Fruit fly (Drosophila melanogaster) whole organism, prepupa: Measurements from ENCODE around the gene Fbp2.

ENCODE experiments used
- CG11902 ChIP-seq: fragments of 200-800 bp; sonication (Bioruptor generic); optimal IDR thresholded peaks from 3 replicates; lab custom pipeline; 2016; ENCODE audit warnings: missing biosample characterization, missing genetic modification characterization
- CG1621 ChIP-seq: fragments of 200-800 bp; sonication (Bioruptor generic); optimal IDR thresholded peaks from 3 replicates; lab custom pipeline; 2018; ENCODE audit warnings: missing biosample characterization, mild to moderate bottlenecking, missing genetic modification characterization
- CG3032 ChIP-seq: fragments of 200-800 bp; optimal IDR thresholded peaks from 2 replicates; lab custom pipeline; 2019; ENCODE audit warnings: missing biosample characterization, mild to moderate bottlenecking, missing genetic modification characterization, moderate library complexity
- CG31627 ChIP-seq: fragments of 200-800 bp; sonication (Bioruptor generic); optimal IDR thresholded peaks from 3 replicates; lab custom pipeline; 2016; ENCODE audit warnings: missing biosample characterization, missing genetic modification characterization
- CG32006 ChIP-seq: fragments of 200-800 bp; sonication (Bioruptor generic); optimal IDR thresholded peaks from 3 replicates; lab custom pipeline; 2017; ENCODE audit warnings: missing biosample characterization, mild to moderate bottlenecking, missing genetic modification characterization
- CG34406 ChIP-seq: fragments of 200-800 bp; sonication (Bioruptor generic); optimal IDR thresholded peaks from 3 replicates; lab custom pipeline; 2016; ENCODE audit warnings: missing biosample characterization, missing genetic modification characterization
- CG4318 ChIP-seq: fragments of 200-800 bp; sonication (Bioruptor generic); optimal IDR thresholded peaks from 3 replicates; lab custom pipeline; 2017; ENCODE audit warnings: missing biosample characterization, mild to moderate bottlenecking, missing genetic modification characterization
- CG6163 ChIP-seq: fragments of 200-800 bp; sonication (Bioruptor generic); IDR thresholded peaks from 3 replicates; pipeline ENCODE4 v1.3.6; 2022; ENCODE audit warnings: missing biosample characterization, missing genetic modification characterization
- CG8632 ChIP-seq: fragments of 200-800 bp; sonication (Bioruptor generic); optimal IDR thresholded peaks from 3 replicates; lab custom pipeline; 2016; ENCODE audit warnings: missing biosample characterization, missing genetic modification characterization
- Hr38 ChIP-seq: sonication (Bioruptor generic); optimal IDR thresholded peaks from 2 replicates; lab custom pipeline; 2016; ENCODE audit warnings: missing biosample characterization, missing genetic modification characterization
- Smox ChIP-seq: fragments of 200-800 bp; sonication (Bioruptor generic); optimal IDR thresholded peaks from 3 replicates; lab custom pipeline; 2016; ENCODE audit warnings: missing biosample characterization, missing genetic modification characterization
- pdm3 ChIP-seq: fragments of 200-800 bp; sonication (Bioruptor generic); optimal IDR thresholded peaks from 3 replicates; lab custom pipeline; 2016; ENCODE audit warnings: missing biosample characterization, missing genetic modification characterization

DNA sequence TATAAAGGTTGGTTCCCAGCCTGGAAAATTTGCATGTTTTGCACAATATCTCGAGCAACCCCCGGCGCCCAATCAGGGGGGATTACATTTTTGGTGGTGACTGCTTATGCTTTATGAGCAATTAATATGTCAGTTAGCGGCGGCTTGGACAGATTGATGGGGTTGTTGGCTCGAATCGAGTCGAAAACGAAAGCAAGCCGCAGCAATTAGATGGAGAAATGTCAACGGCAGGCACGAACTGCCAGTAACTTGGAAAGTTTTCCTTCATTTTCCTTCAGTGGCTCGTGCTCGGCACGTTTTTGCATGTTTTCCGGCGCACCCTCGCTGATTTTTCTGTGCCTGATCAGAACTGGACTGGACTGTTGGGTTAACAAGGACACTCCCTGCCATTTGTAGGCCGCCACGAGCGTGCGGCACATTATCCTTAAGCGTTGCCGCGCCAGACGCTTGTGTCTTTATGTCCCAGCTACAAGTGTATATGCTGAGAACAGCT lies 16.3 kb downstream of the Fbp2 start:
- no peak for TF ChIP-seq CG6163
- TF ChIP-seq Smox (GFP tag; lab: Kevin White, UChicago), result no peak
- TF ChIP-seq CG34406 (GFP tag; lab: Kevin White, UChicago), result no peak
- TF ChIP-seq CG1621 (tag; lab: Kevin White, UChicago), result no peak
- TF ChIP-seq pdm3 (GFP tag; lab: Kevin White, UChicago), result no peak
- no peak for TF ChIP-seq Hr38
- TF ChIP-seq CG31627 (GFP tag; lab: Kevin White, UChicago), result no peak
- TF ChIP-seq CG8632 (GFP tag; lab: Kevin White, UChicago), result no peak
- TF ChIP-seq CG32006 (GFP tag; lab: Kevin White, UChicago), result no peak
- no peak for TF ChIP-seq CG3032 (tag; lab: Kevin White, UChicago)
- TF ChIP-seq CG11902 (GFP tag; lab: Kevin White, UChicago), result no peak
- no peak for TF ChIP-seq CG4318 (GFP tag; lab: Kevin White, UChicago)
